Fruit fly (Drosophila melanogaster): ENCODE data around the gene Pkd2.
A peak's percentile ranks its signal among the peaks of the same experiment; 100 is the strongest.

Pkd2 gene

dm6 chr2L:12427487-12428101 is 29.5 kb downstream of the Pkd2 start, which contains the start of the genes CG5446 and Trm1 (continued):
- TF ChIP-seq wor (GFP tag; IDR thresholded peaks at IDR 0.05) (no peak), eve (GFP tag; optimal IDR thresholded peaks at IDR 0.05) (no peak), hb (GFP tag; IDR thresholded peaks at IDR 0.05; ENCODE audit: partially characterized antibody) (no peak), fd64A (GFP tag; optimal IDR thresholded peaks at IDR 0.05) (no peak), CG2889 (GFP tag; IDR thresholded peaks at IDR 0.05) (no peak), CG14441 (GFP tag; IDR thresholded peaks at IDR 0.05) (no peak), her (GFP tag; optimal IDR thresholded peaks at IDR 0.05) (no peak), ase (GFP tag; IDR thresholded peaks at IDR 0.05) (0 out of 3 replicates have a peak, but pooled peaks have one; percentile 43), Dip3 (GFP tag; optimal IDR thresholded peaks at IDR 0.05) (no peak), Med (GFP tag) (peak; percentile 72), pros (GFP tag; optimal IDR thresholded peaks at IDR 0.05) (no peak), GATAe (GFP tag; conservative IDR thresholded peaks at IDR 0.05) (no peak), chm (GFP tag; IDR thresholded peaks at IDR 0.05) (no peak), tgo (GFP tag; IDR thresholded peaks at IDR 0.05) (peak; percentile 76), Dip2 (GFP tag; IDR thresholded peaks at IDR 0.05) (no peak), CG10431 (GFP tag; optimal IDR thresholded peaks at IDR 0.05) (peak; percentile 40), otp (GFP tag; IDR thresholded peaks at IDR 0.05) (no peak), CG4854 (GFP tag; optimal IDR thresholded peaks at IDR 0.05) (no peak), CG4360 (GFP tag; IDR thresholded peaks at IDR 0.05) (no peak), gcm (GFP tag; optimal IDR thresholded peaks at IDR 0.05) (peak; percentile 77), Eip74EF (GFP tag; optimal IDR thresholded peaks at IDR 0.05) (peak in 1 of 2 experiments; percentile 66), pan (optimal IDR thresholded peaks at IDR 0.05) (no peak), pan (GFP tag; optimal IDR thresholded peaks at IDR 0.05 in 1 of 2, IDR thresholded peaks at IDR 0.05 in 1 of 2) (no peak), CG6254 (GFP tag; optimal IDR thresholded peaks at IDR 0.05) (peak; percentile 39), dimm (GFP tag; IDR thresholded peaks at IDR 0.05) (no peak), insv (GFP tag; optimal IDR thresholded peaks at IDR 0.05) (peak in 1 of 2 experiments; percentile 19), sisA (GFP tag; IDR thresholded peaks at IDR 0.05) (no peak), prd (optimal IDR thresholded peaks at IDR 0.05) (no peak), prd (GFP tag; IDR thresholded peaks at IDR 0.05) (peak; percentile 51; the same call in 1 of the 3 replicates), gro (GFP tag; optimal IDR thresholded peaks at IDR 0.05) (no peak), E2f2 (GFP tag; IDR thresholded peaks at IDR 0.05) (peak; percentile 20; the same call in 1 of the 2 replicates), chinmo (GFP tag; IDR thresholded peaks at IDR 0.05; ENCODE audit: partially characterized antibody) (no peak), ttk (GFP tag; IDR thresholded peaks at IDR 0.05) (peak; percentile 51; the same call in 1 of the 2 replicates), so (GFP tag; IDR thresholded peaks at IDR 0.05) (no peak), CG12155 (GFP tag; optimal IDR thresholded peaks at IDR 0.05) (peak; percentile 58), twi (tag; optimal IDR thresholded peaks at IDR 0.05) (peak; percentile 54), seq (GFP tag; IDR thresholded peaks at IDR 0.05) (no peak), Hr39 (optimal IDR thresholded peaks at IDR 0.05) (no peak), MTF-1 (GFP tag; optimal IDR thresholded peaks at IDR 0.05; ENCODE audit: borderline replicate concordance) (no peak), Aef1 (GFP tag; IDR thresholded peaks at IDR 0.05) (peak; percentile 39; the same call in 1 of the 3 replicates), gsb (GFP tag; IDR thresholded peaks at IDR 0.05) (no peak), CG3065 (GFP tag; optimal IDR thresholded peaks at IDR 0.05) (no peak), CG11085 (GFP tag; IDR thresholded peaks at IDR 0.05) (no peak), cas (GFP tag; IDR thresholded peaks at IDR 0.05) (no peak), CG6689 (GFP tag; IDR thresholded peaks at IDR 0.05) (peak; percentile 73), Mes4 (GFP tag; optimal IDR thresholded peaks at IDR 0.05) (no peak), CG9817 (tag; optimal IDR thresholded peaks at IDR 0.05) (peak; percentile 44), grau (tag; optimal IDR thresholded peaks at IDR 0.05) (peak; percentile 82), corto (GFP tag; optimal IDR thresholded peaks at IDR 0.05) (no peak), gsb-n (tag; optimal IDR thresholded peaks at IDR 0.05) (peak; percentile 81), CG9727 (GFP tag; optimal IDR thresholded peaks at IDR 0.05) (peak; percentile 84), CG10959 (GFP tag; IDR thresholded peaks at IDR 0.05) (no peak)

Data from whole organism, embryonic.